Worm (Caenorhabditis elegans): ENCODE results near the gene btb-16.

Gene btb-16

ce11 chrII:3303582-3303981 is 6.9 kb downstream of the btb-16 start (continued):
- TF ChIP-seq xbp-1 (tag; optimal IDR thresholded peaks at IDR 0.05): no peak
- TF ChIP-seq unc-98 (GFP tag; IDR thresholded peaks at IDR 0.05): no peak
- no peak for TF ChIP-seq hlh-17 (GFP tag; optimal IDR thresholded peaks at IDR 0.05; ENCODE audit: borderline replicate concordance)
- no peak for TF ChIP-seq ceh-90 (tag; optimal IDR thresholded peaks at IDR 0.05)
- no peak for TF ChIP-seq efl-3 (GFP tag; optimal IDR thresholded peaks at IDR 0.05)
- no peak for TF ChIP-seq vab-15 (tag; optimal IDR thresholded peaks at IDR 0.05)
- peak; percentile 75 for TF ChIP-seq nhr-85 (tag)
- no peak for TF ChIP-seq ceh-88 (GFP tag; IDR thresholded peaks at IDR 0.05)
- no peak for TF ChIP-seq pax-3 (tag; optimal IDR thresholded peaks at IDR 0.05)
- no peak for TF ChIP-seq fkh-8 (tag; optimal IDR thresholded peaks at IDR 0.05)
- TF ChIP-seq sox-4 (tag; optimal IDR thresholded peaks at IDR 0.05): no peak
- TF ChIP-seq mef-2 (tag; optimal IDR thresholded peaks at IDR 0.05): no peak
- TF ChIP-seq C16A3.4 (tag; optimal IDR thresholded peaks at IDR 0.05): no peak
- TF ChIP-seq nhr-71 (tag; optimal IDR thresholded peaks at IDR 0.05): peak; percentile 10
- no peak for TF ChIP-seq egl-13 (tag; optimal IDR thresholded peaks at IDR 0.05)
- TF ChIP-seq nhr-47 (tag; optimal IDR thresholded peaks at IDR 0.05): peak; percentile 16
- no peak for TF ChIP-seq Y116A8C.19 (tag; optimal IDR thresholded peaks at IDR 0.05; ENCODE audit: borderline replicate concordance)
- TF ChIP-seq nhr-76 (tag; optimal IDR thresholded peaks at IDR 0.05): no peak
- TF ChIP-seq hlh-4 (tag; optimal IDR thresholded peaks at IDR 0.05): no peak
- TF ChIP-seq grh-1 (GFP tag; IDR thresholded peaks at IDR 0.05): no peak
- TF ChIP-seq pag-3 (tag; optimal IDR thresholded peaks at IDR 0.05; ENCODE audit: borderline replicate concordance, insufficient read depth): no peak
- TF ChIP-seq nhr-19 (GFP tag; conservative IDR thresholded peaks at IDR 0.05): peak; percentile 56
- TF ChIP-seq alr-1 (tag; optimal IDR thresholded peaks at IDR 0.05; ENCODE audit: borderline replicate concordance): no peak
- no peak for TF ChIP-seq swsn-7 (tag; optimal IDR thresholded peaks at IDR 0.05)
- TF ChIP-seq pqm-1 (tag; optimal IDR thresholded peaks at IDR 0.05): no peak
- TF ChIP-seq skn-1 (tag; optimal IDR thresholded peaks at IDR 0.05): no peak
- TF ChIP-seq lin-15B (tag; optimal IDR thresholded peaks at IDR 0.05): no peak
- TF ChIP-seq dsc-1 (tag; optimal IDR thresholded peaks at IDR 0.05): no peak
- TF ChIP-seq efl-1 (optimal IDR thresholded peaks at IDR 0.05): peak; percentile 12 to 16
- TF ChIP-seq efl-1 (GFP tag; optimal IDR thresholded peaks at IDR 0.05 in 1 of 2): peak in 1 of 2 experiments; percentile 14
- no peak for TF ChIP-seq irx-1 (tag; optimal IDR thresholded peaks at IDR 0.05)
- TF ChIP-seq ces-1 (GFP tag; optimal IDR thresholded peaks at IDR 0.05): no peak
- no peak for TF ChIP-seq mdl-1 (tag; optimal IDR thresholded peaks at IDR 0.05)
- no peak for TF ChIP-seq nhr-84 (tag; optimal IDR thresholded peaks at IDR 0.05)
- no peak for TF ChIP-seq nhr-12 (tag; optimal IDR thresholded peaks at IDR 0.05)
- TF ChIP-seq zag-1 (tag; optimal IDR thresholded peaks at IDR 0.05): no peak
- TF ChIP-seq unc-86 (tag; optimal IDR thresholded peaks at IDR 0.05): no peak
- no peak for TF ChIP-seq blmp-1 (tag; optimal IDR thresholded peaks at IDR 0.05)
- TF ChIP-seq rnt-1 (tag; optimal IDR thresholded peaks at IDR 0.05): no peak
- no peak for TF ChIP-seq nhr-28 (tag; optimal IDR thresholded peaks at IDR 0.05)
- no peak for TF ChIP-seq fos-1 (tag; optimal IDR thresholded peaks at IDR 0.05)
- TF ChIP-seq jun-1 (tag; optimal IDR thresholded peaks at IDR 0.05): no peak
- no peak for TF ChIP-seq mep-1 (tag; optimal IDR thresholded peaks at IDR 0.05)
- TF ChIP-seq zip-4 (GFP tag; optimal IDR thresholded peaks at IDR 0.05): no peak
- TF ChIP-seq lin-13 (GFP tag; optimal IDR thresholded peaks at IDR 0.05): no peak
- peak in 1 of 6 experiments; percentile 4 for TF ChIP-seq elt-3 (tag; optimal IDR thresholded peaks at IDR 0.05)
- TF ChIP-seq C04F5.9 (tag; optimal IDR thresholded peaks at IDR 0.05): no peak
- TF ChIP-seq snu-23 (GFP tag; optimal IDR thresholded peaks at IDR 0.05): peak; percentile 33
- no peak for TF ChIP-seq elt-2 (tag; optimal IDR thresholded peaks at IDR 0.05)

Measured in whole organism, L1 larva.